Worm (Caenorhabditis elegans) whole organism, early embryonic: ENCODE results near the gene Y34B4A.7.

Experiments used
- B0310.2 ChIP-seq: sonication (generic microtip); optimal IDR thresholded peaks from 2 replicates; lab custom pipeline; 2016; ENCODE audit warnings: mild to moderate bottlenecking, missing genetic modification characterization, missing compliant biosample characterization
- aly-1 ChIP-seq: sonication (generic microtip); optimal IDR thresholded peaks from 2 replicates; lab custom pipeline; 2016; ENCODE audit warnings: missing genetic modification characterization, missing compliant biosample characterization
- ama-1 ChIP-seq: fragments of 150-350 bp; optimal IDR thresholded peaks from 2 replicates; lab custom pipeline; 2014
- flt-1 ChIP-seq: fragments of 200-800 bp; sonication (Bioruptor generic); IDR thresholded peaks from 2 replicates; pipeline ENCODE4 v1.3.6; 2022; ENCODE audit warnings: missing genetic modification characterization, missing compliant biosample characterization
- hmg-4 ChIP-seq: fragments of 200-800 bp; sonication (Bioruptor generic); optimal IDR thresholded peaks from 2 replicates; lab custom pipeline; 2018; ENCODE audit warnings: mild to moderate bottlenecking, missing genetic modification characterization, missing compliant biosample characterization
- hnd-1 ChIP-seq: sonication (generic microtip); optimal IDR thresholded peaks from 2 replicates; lab custom pipeline; 2016; ENCODE audit warnings: missing genetic modification characterization, missing compliant biosample characterization
- pes-1 ChIP-seq: fragments of 200-800 bp; sonication (Bioruptor generic); IDR thresholded peaks from 2 replicates; pipeline ENCODE4 v1.3.6; 2022; ENCODE audit warnings: missing genetic modification reagents, missing genetic modification characterization, missing compliant biosample characterization
- sea-1 ChIP-seq: fragments of 200-800 bp; sonication (Bioruptor generic); conservative IDR thresholded peaks from 2 replicates; pipeline ENCODE4 v1.3.6; 2022; ENCODE audit warnings: missing genetic modification characterization, missing compliant biosample characterization
- tbx-11 ChIP-seq: fragments of 200-800 bp; sonication (Bioruptor generic); IDR thresholded peaks from 2 replicates; pipeline ENCODE4 v1.3.6; 2022; ENCODE audit warnings: missing genetic modification characterization, missing compliant biosample characterization
- tra-4 ChIP-seq: sonication (generic microtip); optimal IDR thresholded peaks from 2 replicates; lab custom pipeline; 2017; ENCODE audit warnings: missing genetic modification characterization, missing compliant biosample characterization

- no peak for TF ChIP-seq flt-1 (GFP tag; lab: Robert Waterston, UW)
- no peak for TF ChIP-seq ama-1 (lab: Kevin White, UChicago)
- no peak for TF ChIP-seq aly-1 (tag; lab: Kevin White, UChicago)
- no peak for TF ChIP-seq tbx-11
- TF ChIP-seq B0310.2 (tag; lab: Kevin White, UChicago): no peak
- no peak for TF ChIP-seq hnd-1
- TF ChIP-seq pes-1 (GFP tag; lab: Robert Waterston, UW): no peak
- TF ChIP-seq tra-4: no peak
- TF ChIP-seq hmg-4 (GFP tag; lab: Kevin White, UChicago): no peak
- TF ChIP-seq sea-1 (GFP tag; lab: Robert Waterston, UW): no peak
These were observed 42.3 kb upstream of the Y34B4A.7 start for ce11 chrX:5201860-5202259.
